Worm (Caenorhabditis elegans) whole organism, young adult: Measurements from ENCODE around the gene magu-1.

Source experiments
- B0336.3 ChIP-seq: fragments of 200-800 bp; sonication (Bioruptor generic); IDR thresholded peaks from 2 replicates; pipeline ENCODE4 v1.3.6; 2022; ENCODE audit warnings: missing genetic modification characterization, missing compliant biosample characterization
- C06A6.2 ChIP-seq: fragments of 200-800 bp; sonication (Bioruptor generic); conservative IDR thresholded peaks from 2 replicates; pipeline ENCODE4 v1.3.6; 2022; ENCODE audit warnings: missing genetic modification characterization, missing compliant biosample characterization
- C17E4.6 ChIP-seq: fragments of 200-800 bp; sonication (Bioruptor generic); IDR thresholded peaks from 2 replicates; pipeline ENCODE4 v1.3.6; 2022; ENCODE audit warnings: missing genetic modification reagents, missing genetic modification characterization, missing compliant biosample characterization
- D2030.7 ChIP-seq: fragments of 200-800 bp; sonication (Bioruptor generic); IDR thresholded peaks from 2 replicates; pipeline ENCODE4 v1.3.6; 2022; ENCODE audit warnings: missing genetic modification reagents, missing genetic modification characterization, missing compliant biosample characterization
- F22D6.2 ChIP-seq: sonication (generic microtip); optimal IDR thresholded peaks from 2 replicates; lab custom pipeline; 2016; ENCODE audit warnings: mild to moderate bottlenecking, missing genetic modification characterization, missing compliant biosample characterization
- F23B12.7 ChIP-seq: sonication (generic microtip); optimal IDR thresholded peaks from 2 replicates; lab custom pipeline; 2017; ENCODE audit warnings: missing genetic modification characterization, mild to moderate bottlenecking, missing compliant biosample characterization, antibody characterized with exemption, moderate library complexity; ENCODE audit not compliant: insufficient read depth
- F33H1.4 ChIP-seq: fragments of 200-800 bp; sonication (Bioruptor generic); IDR thresholded peaks from 2 replicates; pipeline ENCODE4 v1.3.6; 2022; ENCODE audit warnings: missing genetic modification reagents, missing genetic modification characterization, missing compliant biosample characterization
- F49E8.2 ChIP-seq: sonication (generic microtip); optimal IDR thresholded peaks from 3 replicates; lab custom pipeline; 2017; ENCODE audit warnings: missing genetic modification characterization, mild to moderate bottlenecking, missing compliant biosample characterization, antibody characterized with exemption, moderate library complexity; ENCODE audit not compliant: insufficient read depth
- F57C9.4 ChIP-seq: sonication (generic microtip); optimal IDR thresholded peaks from 2 replicates; lab custom pipeline; 2017; ENCODE audit warnings: mild to moderate bottlenecking, missing genetic modification characterization, missing compliant biosample characterization
- T26A5.8 ChIP-seq: sonication (generic microtip); optimal IDR thresholded peaks from 2 replicates; lab custom pipeline; 2016; ENCODE audit warnings: missing genetic modification characterization, missing compliant biosample characterization
- atf-7 ChIP-seq: sonication (generic microtip); optimal IDR thresholded peaks from 2 replicates; lab custom pipeline; 2017; ENCODE audit warnings: mild to moderate bottlenecking, missing genetic modification characterization, missing compliant biosample characterization
- attf-3 ChIP-seq: fragments of 200-800 bp; sonication (Bioruptor generic); conservative IDR thresholded peaks from 2 replicates; pipeline ENCODE4 v1.3.6; 2022; ENCODE audit warnings: missing genetic modification reagents, missing genetic modification characterization, missing compliant biosample characterization
- ceh-100 ChIP-seq: fragments of 200-800 bp; sonication (Bioruptor generic); IDR thresholded peaks from 2 replicates; pipeline ENCODE4 v1.3.6; 2022; ENCODE audit warnings: missing genetic modification reagents, missing genetic modification characterization, missing compliant biosample characterization
- ceh-27 ChIP-seq: fragments of 200-800 bp; sonication (Bioruptor generic); optimal IDR thresholded peaks from 2 replicates; lab custom pipeline; 2018; ENCODE audit warnings: mild to moderate bottlenecking, missing genetic modification characterization, moderate library complexity, missing compliant biosample characterization
- ceh-58 ChIP-seq: fragments of 200-800 bp; sonication (Bioruptor generic); IDR thresholded peaks from 2 replicates; pipeline ENCODE4 v1.3.6; 2022; ENCODE audit warnings: missing genetic modification characterization, missing compliant biosample characterization
- dox-1 ChIP-seq: fragments of 200-800 bp; sonication (Bioruptor generic); IDR thresholded peaks from 2 replicates; pipeline ENCODE4 v1.3.6; 2022; ENCODE audit warnings: missing genetic modification reagents, missing genetic modification characterization, missing compliant biosample characterization
- dpl-1 ChIP-seq: fragments of 150-350 bp; optimal IDR thresholded peaks from 2 replicates; lab custom pipeline; 2014; ENCODE audit warnings: missing biosample characterization, missing genetic modification reagents, missing genetic modification characterization
- efl-1 ChIP-seq: fragments of 150-350 bp; optimal IDR thresholded peaks from 2 replicates; lab custom pipeline; 2014; ENCODE audit warnings: missing biosample characterization, missing genetic modification reagents, missing genetic modification characterization
- egl-44 ChIP-seq: fragments of 200-800 bp; sonication (Bioruptor generic); IDR thresholded peaks from 2 replicates; pipeline ENCODE4 v1.3.6; 2022; ENCODE audit warnings: missing genetic modification reagents, missing genetic modification characterization, missing compliant biosample characterization
- him-1 ChIP-seq: sonication (generic microtip); optimal IDR thresholded peaks from 2 replicates; lab custom pipeline; 2016; ENCODE audit warnings: missing genotype, missing genetic modification reagents, missing genetic modification characterization, missing compliant biosample characterization
- hlh-26 ChIP-seq: fragments of 200-800 bp; sonication (Bioruptor generic); conservative IDR thresholded peaks from 2 replicates; pipeline ENCODE4 v1.3.6; 2022; ENCODE audit warnings: missing genetic modification reagents, missing genetic modification characterization, missing compliant biosample characterization
- hmg-1.2 ChIP-seq: fragments of 200-800 bp; sonication (Bioruptor generic); IDR thresholded peaks from 2 replicates; pipeline ENCODE4 v1.3.6; 2022; ENCODE audit warnings: missing genetic modification reagents, missing genetic modification characterization, missing compliant biosample characterization
- let-607 ChIP-seq, 2 experiments: fragments of 200-800 bp in 1 of 2; sonication (Bioruptor generic) in 1 of 2; sonication (generic microtip) in 1 of 2; optimal IDR thresholded peaks; 2 replicates each; lab custom pipeline; 2016 to 2018; ENCODE audit warnings: mild to moderate bottlenecking in 2 of 2, missing compliant biosample characterization in 2 of 2, missing genetic modification characterization in 2 of 2, moderate library complexity in 2 of 2, missing genotype in 1 of 2
- lin-26 ChIP-seq: fragments of 200-800 bp; sonication (Bioruptor generic); IDR thresholded peaks from 2 replicates; pipeline ENCODE4 v1.3.6; 2022; ENCODE audit warnings: missing genetic modification reagents, missing genetic modification characterization, missing compliant biosample characterization
- lin-54 ChIP-seq: fragments of 200-800 bp; sonication (Bioruptor generic); optimal IDR thresholded peaks from 2 replicates; lab custom pipeline; 2018; ENCODE audit warnings: mild to moderate bottlenecking, missing genetic modification characterization, missing compliant biosample characterization
- lsl-1 ChIP-seq: fragments of 200-800 bp; sonication (Bioruptor generic); optimal IDR thresholded peaks from 2 replicates; lab custom pipeline; 2018; ENCODE audit warnings: mild to moderate bottlenecking, missing genetic modification characterization, moderate library complexity, missing compliant biosample characterization
- madf-3 ChIP-seq: fragments of 200-800 bp; sonication (Bioruptor generic); IDR thresholded peaks from 2 replicates; pipeline ENCODE4 v1.3.6; 2022; ENCODE audit warnings: missing genetic modification reagents, missing genetic modification characterization, missing compliant biosample characterization
- madf-6 ChIP-seq: fragments of 200-800 bp; sonication (Bioruptor generic); IDR thresholded peaks from 2 replicates; pipeline ENCODE4 v1.3.6; 2022; ENCODE audit warnings: missing genetic modification reagents, missing genetic modification characterization, missing compliant biosample characterization
- madf-8 ChIP-seq: fragments of 200-800 bp; sonication (Bioruptor generic); conservative IDR thresholded peaks from 2 replicates; pipeline ENCODE4 v1.3.6; 2022; ENCODE audit warnings: missing genetic modification reagents, missing genetic modification characterization, missing compliant biosample characterization
- nfyb-1 ChIP-seq: fragments of 200-800 bp; sonication (Bioruptor generic); IDR thresholded peaks from 2 replicates; pipeline ENCODE4 v1.3.6; 2022; ENCODE audit warnings: missing genetic modification reagents, missing genetic modification characterization, missing compliant biosample characterization
- rpc-1 ChIP-seq, 2 experiments: fragments of 150-350 bp in 1 of 2; sonication (generic microtip) in 1 of 2; optimal IDR thresholded peaks; 2 replicates each; lab custom pipeline; 2014 to 2018; ENCODE audit warnings: missing biosample characterization in 1 of 2, missing genetic modification characterization in 1 of 2, missing genetic modification reagents in 1 of 2, missing genotype in 1 of 2
- somi-1 ChIP-seq: fragments of 200-800 bp; sonication (Bioruptor generic); optimal IDR thresholded peaks from 2 replicates; lab custom pipeline; 2018; ENCODE audit warnings: mild to moderate bottlenecking, missing genetic modification characterization, missing compliant biosample characterization
- tbx-9 ChIP-seq: sonication (generic microtip); optimal IDR thresholded peaks from 2 replicates; lab custom pipeline; 2016; ENCODE audit warnings: borderline replicate concordance, missing genetic modification characterization, inconsistent platforms, missing compliant biosample characterization
- tlf-1 ChIP-seq: fragments of 200-800 bp; sonication (Bioruptor generic); optimal IDR thresholded peaks from 2 replicates; lab custom pipeline; 2018; ENCODE audit warnings: mild to moderate bottlenecking, missing genetic modification characterization, missing compliant biosample characterization
- xnd-1 ChIP-seq: sonication (generic microtip); optimal IDR thresholded peaks from 2 replicates; lab custom pipeline; 2016; ENCODE audit warnings: missing genotype, missing genetic modification reagents, missing genetic modification characterization, missing compliant biosample characterization
- zfh-2 ChIP-seq: fragments of 200-800 bp; sonication (Bioruptor generic); conservative IDR thresholded peaks from 2 replicates; pipeline ENCODE4 v1.3.6; 2022; ENCODE audit warnings: missing genetic modification reagents, missing genetic modification characterization, missing compliant biosample characterization
- ztf-18 ChIP-seq: sonication (generic microtip); optimal IDR thresholded peaks from 2 replicates; lab custom pipeline; 2016; ENCODE audit warnings: missing genotype, mild to moderate bottlenecking, missing genetic modification characterization, missing compliant biosample characterization
- ztf-25 ChIP-seq: fragments of 200-800 bp; sonication (Bioruptor generic); IDR thresholded peaks from 2 replicates; pipeline ENCODE4 v1.3.6; 2022; ENCODE audit warnings: missing genetic modification reagents, missing genetic modification characterization, missing compliant biosample characterization
- ztf-26 ChIP-seq: sonication (generic microtip); optimal IDR thresholded peaks from 2 replicates; lab custom pipeline; 2017; ENCODE audit warnings: missing genetic modification characterization, missing compliant biosample characterization
- ztf-3 ChIP-seq: fragments of 200-800 bp; sonication (Bioruptor generic); optimal IDR thresholded peaks from 2 replicates; lab custom pipeline; 2018; ENCODE audit warnings: mild to moderate bottlenecking, missing genetic modification characterization, missing compliant biosample characterization

The magu-1 gene

DNA sequence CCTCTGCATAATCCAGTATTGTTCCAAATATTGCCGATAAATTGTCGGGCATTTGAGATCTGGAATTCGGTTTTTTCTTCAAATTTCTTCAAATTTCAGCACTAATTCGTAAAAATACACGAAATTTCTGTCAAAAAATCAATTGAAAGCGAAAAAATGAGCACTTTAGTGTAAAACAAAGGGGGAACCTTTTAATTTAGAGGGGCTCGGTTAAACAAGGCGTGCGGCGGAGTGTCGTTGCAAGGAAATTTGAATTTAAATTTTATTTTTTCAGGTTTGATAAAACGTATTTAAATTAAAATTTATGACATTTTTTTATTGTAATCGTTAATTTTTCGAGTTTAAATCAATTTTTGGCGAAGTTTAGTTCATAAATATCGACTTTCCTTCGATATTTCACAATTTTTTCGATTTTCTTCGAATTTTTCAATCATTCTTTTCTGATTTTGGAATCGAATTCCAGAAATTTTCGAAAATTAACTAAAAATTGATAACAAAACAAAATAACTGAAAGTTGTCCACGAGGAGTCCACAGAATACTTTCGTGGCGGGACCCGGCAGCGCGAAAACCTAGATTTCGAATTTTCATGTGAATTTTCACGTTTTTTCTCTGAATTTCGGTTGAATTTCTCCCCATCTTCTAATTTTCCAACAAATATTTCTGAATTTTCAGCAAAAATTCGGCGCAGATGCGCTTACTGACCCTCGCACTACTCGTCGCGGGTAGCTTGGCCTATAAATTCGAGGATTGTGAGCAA, at the start of gene magu-1, which contains the start of gene nemp-1:
Gene magu-1 (minus strand): TSS at position 59 of the 758 bp plus-strand sequence.
Gene nemp-1 (plus strand): TSS at position 674 of the 758 bp plus-strand sequence.
- TF ChIP-seq attf-3 (GFP tag; lab: Robert Waterston, UW) = peak; percentile 83
- TF ChIP-seq F33H1.4 (GFP tag; lab: Robert Waterston, UW) = peak; percentile 83
- TF ChIP-seq ztf-26 = no peak
- peak; percentile 40 for TF ChIP-seq lsl-1 (GFP tag; lab: Kevin White, UChicago)
- no peak for TF ChIP-seq ztf-25
- peak; percentile 27 for TF ChIP-seq F49E8.2
- TF ChIP-seq efl-1 (GFP tag; lab: Kevin White, UChicago) = peak; percentile 77
- TF ChIP-seq F57C9.4 = no peak
- TF ChIP-seq atf-7 (tag; lab: Kevin White, UChicago) = no peak
- TF ChIP-seq xnd-1 (tag; lab: Kevin White, UChicago) = peak; percentile 13
- peak; percentile 6; the same call in 1 of the 2 replicates for TF ChIP-seq madf-8 (GFP tag; lab: Robert Waterston, UW)
- peak; percentile 54 for TF ChIP-seq lin-54
- TF ChIP-seq dpl-1 (GFP tag; lab: Kevin White, UChicago) = peak; percentile 38
- peak; percentile 65; the same call in 1 of the 2 replicates for TF ChIP-seq D2030.7
- TF ChIP-seq madf-6 (GFP tag; lab: Robert Waterston, UW) = peak; percentile 71
- TF ChIP-seq F23B12.7 (tag; lab: Kevin White, UChicago) = peak; percentile 16
- no peak for TF ChIP-seq C06A6.2

DNA sequence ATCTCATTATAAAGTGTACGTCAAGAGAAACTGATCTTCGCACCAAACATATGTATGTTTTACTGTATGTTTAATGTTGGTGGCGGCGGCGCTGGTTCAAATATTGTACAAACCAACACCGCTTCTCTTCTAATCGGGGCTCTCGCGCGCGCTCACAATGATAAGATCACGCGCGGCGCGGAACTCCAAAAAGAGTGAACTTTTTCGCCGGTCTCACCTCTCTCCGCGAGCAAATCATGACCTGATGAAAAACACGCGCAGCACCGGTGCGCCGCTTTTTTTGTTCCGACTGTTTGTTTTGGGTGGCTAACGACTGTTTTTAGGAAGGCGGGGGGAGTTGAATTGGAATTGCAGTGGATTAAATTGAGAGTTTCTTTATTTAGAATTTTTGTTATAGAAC, 41.9 kb upstream of the magu-1 start:
- TF ChIP-seq tlf-1 (no peak), ceh-100 (no peak), C17E4.6 (GFP tag; lab: Robert Waterston, UW) (no peak), hmg-1.2 (no peak), rpc-1 (optimal IDR thresholded peaks at IDR 0.05; lab: Kevin White, UChicago) (no peak), rpc-1 (tag; optimal IDR thresholded peaks at IDR 0.05; lab: Kevin White, UChicago) (no peak), zfh-2 (peak; percentile 66), F23B12.7 (tag; lab: Kevin White, UChicago) (no peak)

DNA sequence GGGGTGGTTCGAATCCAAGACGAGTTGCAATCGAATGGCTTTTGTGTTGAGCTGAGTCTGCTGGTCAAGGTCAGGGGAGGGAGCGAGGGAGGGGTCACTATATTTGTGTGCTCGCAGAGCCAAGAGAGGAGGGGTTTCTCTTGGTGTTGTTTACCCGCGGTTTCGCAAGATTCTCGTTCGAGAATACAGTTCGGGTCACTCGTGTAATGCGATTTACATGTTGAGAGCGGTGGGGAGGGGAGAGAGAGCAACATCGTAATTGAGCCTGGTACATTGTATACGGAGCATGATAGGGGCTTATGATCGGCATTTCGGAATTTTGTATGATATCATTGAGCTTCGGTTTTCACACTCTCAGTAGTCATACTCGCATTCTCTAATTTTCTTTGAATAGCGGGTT, 40.6 kb upstream of the magu-1 start, which contains the start of gene F30H5.3:
Gene F30H5.3 (minus strand): TSS at position 101 of the 400 bp plus-strand sequence.
- 0 out of 2 replicates have a peak, but pooled peaks have one; percentile 40 for TF ChIP-seq ceh-58 (GFP tag; lab: Robert Waterston, UW)
- TF ChIP-seq tlf-1 = no peak
- 0 out of 2 replicates have a peak, but pooled peaks have one; percentile 24 for TF ChIP-seq zfh-2

DNA sequence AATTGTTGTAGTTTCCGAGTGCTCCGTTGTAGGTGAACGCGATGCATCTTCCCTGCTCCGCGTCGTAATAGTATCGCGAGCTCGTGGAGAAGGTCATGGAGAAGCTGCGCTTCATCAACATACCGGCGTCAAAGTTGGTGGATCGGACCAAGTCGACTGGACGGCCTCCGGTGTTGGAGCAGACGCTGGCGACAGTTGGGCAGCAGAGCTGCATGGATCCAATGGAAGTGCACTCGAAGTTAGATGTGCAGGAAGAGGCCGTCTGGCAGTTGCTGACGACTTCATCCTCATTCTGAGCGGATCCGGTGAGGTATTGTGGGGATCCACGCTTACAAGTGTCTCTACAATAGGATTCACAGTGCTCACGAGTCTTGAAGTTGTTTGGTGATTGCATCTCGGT, 37.5 kb upstream of the magu-1 start:
- TF ChIP-seq zfh-2 (peak; percentile 62), F49E8.2 (no peak), ceh-27 (GFP tag; lab: Kevin White, UChicago) (no peak), tbx-9 (no peak), madf-3 (GFP tag; lab: Robert Waterston, UW) (0 out of 2 replicates have a peak, but pooled peaks have one; percentile 36)

DNA sequence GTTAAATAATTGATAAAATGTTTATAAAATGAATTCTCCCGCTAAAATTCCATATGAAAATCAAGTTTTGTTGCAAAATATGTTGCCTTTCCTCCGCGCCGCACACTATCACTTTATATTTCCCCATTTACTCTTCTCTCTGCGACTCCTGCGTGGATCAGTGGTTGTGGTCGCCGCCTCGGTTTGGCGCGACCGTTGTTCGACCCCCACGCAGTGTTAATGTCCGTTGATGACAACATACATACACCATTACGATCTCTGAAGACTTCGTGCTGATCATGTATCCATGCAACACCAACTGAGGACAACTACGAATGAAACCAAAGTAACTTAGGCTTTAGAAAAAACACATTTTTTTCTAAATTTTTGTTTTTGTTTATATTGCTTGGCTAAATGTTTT, 31.1 kb upstream of the magu-1 start:
- peak; percentile 56 for TF ChIP-seq ztf-3 (GFP tag; lab: Kevin White, UChicago)
- peak; percentile 94 for TF ChIP-seq him-1 (tag; lab: Kevin White, UChicago)
- peak; percentile 69 for TF ChIP-seq lin-54
- TF ChIP-seq nfyb-1 (GFP tag; lab: Robert Waterston, UW) = peak; percentile 88
- TF ChIP-seq tlf-1 = peak; percentile 45
- TF ChIP-seq let-607 (tag; optimal IDR thresholded peaks at IDR 0.05; lab: Kevin White, UChicago) = peak; percentile 57 to 81
- TF ChIP-seq somi-1 = peak; percentile 85
- TF ChIP-seq T26A5.8 (tag; lab: Kevin White, UChicago) = peak; percentile 85
- TF ChIP-seq hlh-26 (GFP tag; lab: Robert Waterston, UW) = no peak
- TF ChIP-seq ztf-18 (tag; lab: Kevin White, UChicago) = peak; percentile 80
- peak; percentile 61 for TF ChIP-seq F22D6.2
- TF ChIP-seq lsl-1 (GFP tag; lab: Kevin White, UChicago) = peak; percentile 53
- peak; percentile 89 for TF ChIP-seq egl-44
- peak; percentile 91 for TF ChIP-seq B0336.3 (GFP tag; lab: Robert Waterston, UW)
- TF ChIP-seq dox-1 (GFP tag; lab: Robert Waterston, UW) = peak; percentile 92; the same call in 1 of the 2 replicates
- peak; percentile 93 for TF ChIP-seq lin-26
- peak; percentile 68 for TF ChIP-seq hmg-1.2
